Worm (Caenorhabditis elegans) whole organism, L1 larva: ENCODE measurements around the gene Y66C5A.2.

Experiments
- aly-2 ChIP-seq: fragments of 150-350 bp; optimal IDR thresholded peaks from 2 replicates; lab custom pipeline; 2014; ENCODE audit warnings: missing biosample characterization, missing genetic modification characterization
- ceh-8 ChIP-seq: fragments of 200-800 bp; sonication (Bioruptor generic); optimal IDR thresholded peaks from 2 replicates; lab custom pipeline; 2018; ENCODE audit warnings: mild to moderate bottlenecking, missing genetic modification characterization, moderate library complexity, missing compliant biosample characterization
- lsy-2 ChIP-seq, 2 experiments: fragments of 150-350 bp; optimal IDR thresholded peaks; 2 replicates each; lab custom pipeline; 2014; ENCODE audit warnings: missing biosample characterization in 2 of 2, missing genetic modification characterization in 2 of 2
- sox-4 ChIP-seq: sonication (generic microtip); optimal IDR thresholded peaks from 2 replicates; lab custom pipeline; 2016; ENCODE audit warnings: missing genetic modification characterization, missing compliant biosample characterization
- ztf-11 ChIP-seq, 2 experiments: sonication (generic microtip); optimal IDR thresholded peaks; 2 replicates each; lab custom pipeline; 2016 to 2017; ENCODE audit warnings: missing genetic modification characterization in 2 of 2, missing biosample characterization in 1 of 2, missing compliant biosample characterization in 1 of 2

ce11 chrX:14423105-14423504, 37.4 kb upstream of the Y66C5A.2 start, which contains the start of gene fipr-3:
- TF ChIP-seq ztf-11 (tag; optimal IDR thresholded peaks at IDR 0.05; lab: Kevin White, UChicago) = no peak
- no peak for TF ChIP-seq lsy-2 (tag; optimal IDR thresholded peaks at IDR 0.05; lab: Kevin White, UChicago)
- no peak for TF ChIP-seq sox-4
- no peak for TF ChIP-seq ceh-8
- no peak for TF ChIP-seq aly-2 (tag; lab: Kevin White, UChicago)
